Fruit fly (Drosophila melanogaster) whole organism, prepupa: ENCODE measurements around the gene CG6878.

Experiments used
- CG11902 ChIP-seq: fragments of 200-800 bp; sonication (Bioruptor generic); optimal IDR thresholded peaks from 3 replicates; lab custom pipeline; 2016; ENCODE audit warnings: missing biosample characterization, missing genetic modification characterization
- CG16779 ChIP-seq: fragments of 200-800 bp; sonication (Bioruptor generic); optimal IDR thresholded peaks from 3 replicates; lab custom pipeline; 2017; ENCODE audit warnings: missing biosample characterization, mild to moderate bottlenecking, missing genetic modification characterization
- CG6163 ChIP-seq: fragments of 200-800 bp; sonication (Bioruptor generic); IDR thresholded peaks from 3 replicates; pipeline ENCODE4 v1.3.6; 2022; ENCODE audit warnings: missing biosample characterization, missing genetic modification characterization
- CG7368 ChIP-seq: fragments of 200-800 bp; sonication (Bioruptor generic); optimal IDR thresholded peaks from 3 replicates; lab custom pipeline; 2016; ENCODE audit warnings: missing biosample characterization, missing genetic modification characterization
- Gug ChIP-seq: fragments of 200-800 bp; sonication (Bioruptor generic); IDR thresholded peaks from 2 replicates; pipeline ENCODE4 v1.3.6; 2022; ENCODE audit warnings: missing biosample characterization, missing genetic modification characterization
- Lpt ChIP-seq: fragments of 200-800 bp; sonication (Bioruptor generic); optimal IDR thresholded peaks from 3 replicates; lab custom pipeline; 2016; ENCODE audit warnings: missing biosample characterization, missing genetic modification characterization
- achi ChIP-seq: fragments of 200-800 bp; sonication (Bioruptor generic); optimal IDR thresholded peaks from 3 replicates; lab custom pipeline; 2016; ENCODE audit warnings: missing biosample characterization, missing genetic modification characterization
- acj6 ChIP-seq: fragments of 200-800 bp; sonication (Bioruptor generic); optimal IDR thresholded peaks from 3 replicates; lab custom pipeline; 2016; ENCODE audit warnings: missing biosample characterization, missing genetic modification characterization
- cyc ChIP-seq: fragments of 200-800 bp; sonication (Bioruptor generic); optimal IDR thresholded peaks from 3 replicates; lab custom pipeline; 2016; ENCODE audit warnings: missing biosample characterization, missing genetic modification characterization
- dsx ChIP-seq: fragments of 200-800 bp; optimal IDR thresholded peaks from 3 replicates; lab custom pipeline; 2019; ENCODE audit warnings: missing biosample characterization, mild to moderate bottlenecking, missing genetic modification characterization, moderate library complexity; ENCODE audit not compliant: poor library complexity, severe bottlenecking
- salr ChIP-seq, 2 experiments: fragments of 200-800 bp; sonication (Bioruptor generic); optimal IDR thresholded peaks; 3 replicates each; lab custom pipeline; 2016 to 2018; ENCODE audit warnings: missing biosample characterization in 2 of 2, missing genetic modification characterization in 2 of 2, mild to moderate bottlenecking in 1 of 2

DNA sequence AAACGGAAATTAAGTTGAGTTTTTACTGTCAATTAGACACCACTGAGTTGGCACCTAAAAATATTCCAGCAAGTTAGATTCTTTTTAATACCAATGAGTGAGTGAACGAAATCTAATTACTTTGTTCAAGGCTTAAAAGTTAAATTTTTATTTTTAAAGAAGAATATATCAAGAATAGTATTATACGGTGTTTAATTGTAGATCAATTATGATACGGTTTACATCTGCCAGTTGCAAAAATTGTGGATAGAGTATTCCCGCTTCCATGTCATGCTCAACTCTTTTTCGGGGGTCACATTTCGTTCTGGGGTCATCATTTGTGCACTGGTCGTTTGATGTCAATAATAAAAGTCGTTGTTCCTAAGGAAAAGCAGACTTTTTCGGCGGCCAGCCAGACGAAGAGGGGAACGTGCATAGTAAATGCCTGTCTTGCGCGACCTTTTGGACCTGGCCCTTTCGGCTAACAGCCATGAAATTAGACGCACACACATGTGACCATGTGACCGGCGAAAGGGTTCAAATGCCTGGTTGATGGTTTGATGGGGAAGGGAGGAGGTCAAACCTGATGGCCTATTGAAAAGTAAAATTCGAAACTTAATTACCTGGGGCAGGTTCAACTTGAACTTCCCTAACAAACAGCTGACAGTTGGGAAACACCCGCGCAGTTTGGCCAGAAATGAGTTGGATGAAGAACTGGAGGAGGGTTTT is 38.8 kb downstream of the CG6878 start:
- TF ChIP-seq CG16779 (tag; lab: Kevin White, UChicago) (no peak), Lpt (no peak), cyc (GFP tag; lab: Kevin White, UChicago) (no peak), acj6 (GFP tag; lab: Kevin White, UChicago) (no peak), CG11902 (GFP tag; lab: Kevin White, UChicago) (no peak), Gug (GFP tag; lab: Robert Waterston, UW) (no peak), CG7368 (GFP tag; lab: Kevin White, UChicago) (no peak), CG6163 (GFP tag; lab: Robert Waterston, UW) (no peak), dsx (no peak), achi (GFP tag; lab: Kevin White, UChicago) (no peak), salr (GFP tag; optimal IDR thresholded peaks at IDR 0.05; lab: Kevin White, UChicago) (no peak)
